Worm (Caenorhabditis elegans) whole organism, L1 larva: Measurements from ENCODE around the gene Y39A3A.3.

ENCODE experiments used
- nhr-11 ChIP-seq: fragments of 150-350 bp; optimal IDR thresholded peaks from 2 replicates; lab custom pipeline; 2014; ENCODE audit warnings: missing biosample characterization, missing genetic modification characterization
- nhr-28 ChIP-seq: fragments of 150-350 bp; optimal IDR thresholded peaks from 2 replicates; lab custom pipeline; 2014; ENCODE audit warnings: missing biosample characterization, missing genetic modification characterization
- unc-130 ChIP-seq: fragments of 150-350 bp; optimal IDR thresholded peaks from 2 replicates; lab custom pipeline; 2017; ENCODE audit warnings: missing biosample characterization, missing genetic modification characterization, inconsistent platforms
- zag-1 ChIP-seq: fragments of 150-350 bp; optimal IDR thresholded peaks from 2 replicates; lab custom pipeline; 2014; ENCODE audit warnings: missing biosample characterization, missing genetic modification characterization

ce11 chrIII:2092409-2092808 lies 24.3 kb upstream of the Y39A3A.3 start, which contains the start of gene Y48G9A.9:
- TF ChIP-seq nhr-11 (tag; lab: Kevin White, UChicago) (no peak), unc-130 (no peak), zag-1 (tag; lab: Kevin White, UChicago) (no peak), nhr-28 (tag; lab: Kevin White, UChicago) (no peak)
